Fruit fly (Drosophila melanogaster): ENCODE measurements around the gene CG12725.

DNA sequence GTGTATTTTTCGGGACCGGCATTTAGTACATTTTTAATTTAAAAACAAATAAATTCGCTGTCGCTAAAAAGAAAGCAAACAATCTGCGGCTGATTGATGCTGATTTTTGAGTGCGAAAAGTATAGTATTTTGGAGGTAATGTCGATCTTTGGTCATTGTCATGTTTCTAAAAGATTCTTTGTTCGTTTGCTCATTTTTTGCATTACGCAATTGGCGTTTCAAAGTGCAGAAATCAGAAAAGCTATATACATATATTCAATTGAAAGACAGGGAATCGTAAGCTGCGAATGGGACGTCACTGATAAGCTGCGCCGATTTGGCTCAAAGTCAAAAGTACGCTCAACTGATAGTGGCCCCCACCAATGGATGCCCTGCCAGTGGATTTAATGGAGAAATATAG, 30.2 kb downstream of the CG12725 start:
- no peak for TF ChIP-seq CG7839 (tag; optimal IDR thresholded peaks at IDR 0.05)
- TF ChIP-seq CG10267 (tag; optimal IDR thresholded peaks at IDR 0.05) = no peak
